Worm (Caenorhabditis elegans): Measurements from ENCODE around the gene srd-64.

ce11 chrIII:1698842-1699241 lies 3.9 kb upstream of the srd-64 start, which contains the start of gene fbxa-74:
- TF ChIP-seq snpc-4 (tag; optimal IDR thresholded peaks at IDR 0.05) (no peak), sptf-1 (tag; optimal IDR thresholded peaks at IDR 0.05) (no peak), nhr-11 (tag; optimal IDR thresholded peaks at IDR 0.05) (no peak), unc-130 (tag; optimal IDR thresholded peaks at IDR 0.05) (no peak), nhr-28 (tag; optimal IDR thresholded peaks at IDR 0.05) (no peak), xbp-1 (tag; optimal IDR thresholded peaks at IDR 0.05) (no peak), skn-1 (tag; optimal IDR thresholded peaks at IDR 0.05) (no peak), Y116A8C.19 (tag; optimal IDR thresholded peaks at IDR 0.05; ENCODE audit: borderline replicate concordance) (no peak), aly-2 (tag; optimal IDR thresholded peaks at IDR 0.05) (no peak), lin-14 (GFP tag; optimal IDR thresholded peaks at IDR 0.05) (no peak)

Data from whole organism, L1 larva.